Worm (Caenorhabditis elegans): Measurements from ENCODE around the gene oac-48.

DNA sequence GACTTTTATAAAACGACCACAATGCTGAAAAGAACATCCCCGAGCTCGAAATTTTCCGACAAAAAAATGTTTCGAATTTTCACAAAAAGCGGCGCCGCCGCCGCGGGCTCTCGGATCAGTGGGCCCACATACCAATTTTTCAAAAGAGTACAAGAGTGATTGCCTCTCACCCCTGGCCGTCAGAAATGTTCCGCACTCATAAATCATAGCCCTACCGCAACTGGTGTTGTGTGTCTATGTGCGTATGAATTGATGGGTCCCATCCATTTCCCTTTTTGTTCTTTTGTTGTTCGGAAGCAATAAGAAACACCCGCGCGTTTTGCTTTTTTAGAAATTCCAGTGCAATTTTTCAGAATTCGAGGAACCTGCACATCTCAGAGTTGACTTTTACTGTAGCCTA lies 21.0 kb downstream of the oac-48 start:
- TF ChIP-seq fos-1 (tag; optimal IDR thresholded peaks at IDR 0.05) (no peak), snpc-4 (tag; optimal IDR thresholded peaks at IDR 0.05) (no peak), egl-27 (tag; optimal IDR thresholded peaks at IDR 0.05) (no peak), sea-2 (GFP tag; optimal IDR thresholded peaks at IDR 0.05) (no peak), elt-2 (tag; optimal IDR thresholded peaks at IDR 0.05) (no peak), ztf-11 (tag; optimal IDR thresholded peaks at IDR 0.05) (no peak), egl-5 (tag; optimal IDR thresholded peaks at IDR 0.05) (no peak)

Data from whole organism, L3 larva.